Worm (Caenorhabditis elegans) whole organism, L1 larva: Measurements from ENCODE around the gene srh-73.

Experiments
- Y116A8C.19 ChIP-seq: sonication (generic microtip); optimal IDR thresholded peaks from 2 replicates; lab custom pipeline; 2016; ENCODE audit warnings: missing compliant biosample characterization, missing genetic modification characterization, borderline replicate concordance
- ces-1 ChIP-seq: fragments of 150-350 bp; optimal IDR thresholded peaks from 2 replicates; lab custom pipeline; 2014; ENCODE audit warnings: missing biosample characterization, missing genetic modification reagents, missing genetic modification characterization
- efl-1 ChIP-seq, 4 experiments: fragments of 150-350 bp; optimal IDR thresholded peaks in 3 of 4; peaks in 1 of 4; 1 replicate in 1 of 4; 2 replicates in 3 of 4; lab custom pipeline; 2014; ENCODE audit warnings: missing biosample characterization in 2 of 4, missing genetic modification characterization in 2 of 4, missing genetic modification reagents in 2 of 4
- elt-3 ChIP-seq, 6 experiments: fragments of 150-350 bp in 1 of 6; sonication (generic microtip); optimal IDR thresholded peaks; 2 replicates each; lab custom pipeline; 2017 to 2018; ENCODE audit warnings: missing biosample characterization in 6 of 6, missing genetic modification characterization in 6 of 6, inconsistent platforms in 1 of 6
- lin-13 ChIP-seq: fragments of 150-350 bp; optimal IDR thresholded peaks from 2 replicates; lab custom pipeline; 2014; ENCODE audit warnings: missing biosample characterization, missing genetic modification reagents, missing genetic modification characterization
- nhr-28 ChIP-seq: fragments of 150-350 bp; optimal IDR thresholded peaks from 2 replicates; lab custom pipeline; 2014; ENCODE audit warnings: missing biosample characterization, missing genetic modification characterization
- nhr-71 ChIP-seq: sonication (generic microtip); optimal IDR thresholded peaks from 2 replicates; lab custom pipeline; 2016; ENCODE audit warnings: mild to moderate bottlenecking, missing genetic modification characterization, moderate library complexity, missing compliant biosample characterization
- skn-1 ChIP-seq: fragments of 150-350 bp; optimal IDR thresholded peaks from 2 replicates; lab custom pipeline; 2014; ENCODE audit warnings: missing biosample characterization, missing genetic modification characterization
- sptf-1 ChIP-seq: fragments of 150-350 bp; optimal IDR thresholded peaks from 2 replicates; lab custom pipeline; 2014; ENCODE audit warnings: missing biosample characterization, missing genetic modification characterization
- unc-130 ChIP-seq: fragments of 150-350 bp; optimal IDR thresholded peaks from 2 replicates; lab custom pipeline; 2017; ENCODE audit warnings: missing biosample characterization, missing genetic modification characterization, inconsistent platforms

DNA sequence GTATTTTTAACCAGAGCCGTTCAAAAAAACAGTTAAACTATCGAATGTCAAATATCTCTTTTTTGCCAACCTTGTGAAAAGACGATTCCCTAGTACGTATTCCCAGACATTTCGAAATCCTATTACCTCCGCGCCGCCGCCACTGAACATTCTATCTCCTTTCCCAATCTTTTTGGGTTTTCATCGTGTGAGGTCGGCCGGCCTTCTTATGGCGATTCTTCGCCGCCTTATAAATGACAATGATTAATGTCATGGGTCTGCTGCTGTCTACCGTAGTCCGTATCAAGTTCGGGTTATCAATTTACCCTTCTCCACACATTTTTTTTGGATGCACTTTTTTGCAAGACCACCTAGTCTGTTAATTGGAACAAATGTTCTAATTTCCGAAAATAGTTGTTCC is 37.6 kb downstream of the srh-73 start:
- TF ChIP-seq nhr-71 (tag; lab: Kevin White, UChicago) (no peak), efl-1 (optimal IDR thresholded peaks at IDR 0.05; lab: Kevin White, UChicago) (no peak), efl-1 (GFP tag; optimal IDR thresholded peaks at IDR 0.05 in 1 of 2; lab: Kevin White, UChicago) (no peak), sptf-1 (tag; lab: Kevin White, UChicago) (no peak), elt-3 (tag; optimal IDR thresholded peaks at IDR 0.05; lab: Kevin White, UChicago) (no peak), skn-1 (tag; lab: Kevin White, UChicago) (no peak), nhr-28 (tag; lab: Kevin White, UChicago) (no peak), lin-13 (no peak), Y116A8C.19 (tag; lab: Kevin White, UChicago) (no peak), unc-130 (tag; lab: Kevin White, UChicago) (no peak), ces-1 (no peak)
